Worm (Caenorhabditis elegans) whole organism, young adult: Measurements from ENCODE around the gene sri-43.
A peak's percentile ranks its signal among the peaks of the same experiment; 100 is the strongest.
"Not testable (repeated sequence)": the region's sequence is repeated elsewhere in the genome, so short reads cannot be mapped to it uniquely, and the experiment has no call there.

ENCODE experiments used
- B0019.2 ChIP-seq: fragments of 200-800 bp; sonication (Bioruptor generic); conservative IDR thresholded peaks from 2 replicates; pipeline ENCODE4 v1.3.6; 2022; ENCODE audit warnings: missing genetic modification reagents, missing genetic modification characterization, missing compliant biosample characterization
- C06A6.2 ChIP-seq: fragments of 200-800 bp; sonication (Bioruptor generic); conservative IDR thresholded peaks from 2 replicates; pipeline ENCODE4 v1.3.6; 2022; ENCODE audit warnings: missing genetic modification characterization, missing compliant biosample characterization
- D2030.7 ChIP-seq: fragments of 200-800 bp; sonication (Bioruptor generic); IDR thresholded peaks from 2 replicates; pipeline ENCODE4 v1.3.6; 2022; ENCODE audit warnings: missing genetic modification reagents, missing genetic modification characterization, missing compliant biosample characterization
- F22D6.2 ChIP-seq: sonication (generic microtip); optimal IDR thresholded peaks from 2 replicates; lab custom pipeline; 2016; ENCODE audit warnings: mild to moderate bottlenecking, missing genetic modification characterization, missing compliant biosample characterization
- F23B12.7 ChIP-seq: sonication (generic microtip); optimal IDR thresholded peaks from 2 replicates; lab custom pipeline; 2017; ENCODE audit warnings: missing genetic modification characterization, mild to moderate bottlenecking, missing compliant biosample characterization, antibody characterized with exemption, moderate library complexity; ENCODE audit not compliant: insufficient read depth
- K12H6.12 ChIP-seq: fragments of 200-800 bp; sonication (Bioruptor generic); optimal IDR thresholded peaks from 2 replicates; lab custom pipeline; 2018; ENCODE audit warnings: mild to moderate bottlenecking, missing genetic modification characterization, missing compliant biosample characterization
- T07F8.4 ChIP-seq: sonication (generic microtip); optimal IDR thresholded peaks from 2 replicates; lab custom pipeline; 2016; ENCODE audit warnings: mild to moderate bottlenecking, missing genetic modification characterization, moderate library complexity, missing compliant biosample characterization
- Y56A3A.18 ChIP-seq: fragments of 200-800 bp; sonication (Bioruptor generic); IDR thresholded peaks from 2 replicates; pipeline ENCODE4 v1.3.6; 2022; ENCODE audit warnings: missing genetic modification reagents, missing genetic modification characterization, missing compliant biosample characterization
- Y79H2A.3 ChIP-seq: fragments of 200-800 bp; sonication (Bioruptor generic); conservative IDR thresholded peaks from 2 replicates; pipeline ENCODE4 v1.3.6; 2022; ENCODE audit warnings: missing genetic modification reagents, missing genetic modification characterization, missing compliant biosample characterization
- Y95B8A.8 ChIP-seq: fragments of 200-800 bp; sonication (Bioruptor generic); IDR thresholded peaks from 2 replicates; pipeline ENCODE4 v1.3.6; 2022; ENCODE audit warnings: missing genetic modification reagents, missing genetic modification characterization, missing compliant biosample characterization
- ZK185.1 ChIP-seq: sonication (generic microtip); optimal IDR thresholded peaks from 2 replicates; lab custom pipeline; 2016; ENCODE audit warnings: mild to moderate bottlenecking, missing genetic modification characterization, missing compliant biosample characterization; ENCODE audit not compliant: poor library complexity, severe bottlenecking
- akir-1 ChIP-seq: fragments of 200-800 bp; sonication (Bioruptor generic); optimal IDR thresholded peaks from 2 replicates; lab custom pipeline; 2018; ENCODE audit warnings: mild to moderate bottlenecking, missing genetic modification characterization, moderate library complexity, missing compliant biosample characterization
- ama-1 ChIP-seq, 3 experiments: fragments of 150-350 bp in 1 of 3; sonication (generic microtip) in 2 of 3; optimal IDR thresholded peaks; 2 replicates each; lab custom pipeline; 2014 to 2018; ENCODE audit warnings: missing biosample characterization in 2 of 3, missing genetic modification characterization in 2 of 3, missing genetic modification reagents in 2 of 3
- attf-5 ChIP-seq: fragments of 200-800 bp; sonication (Bioruptor generic); optimal IDR thresholded peaks from 2 replicates; lab custom pipeline; 2018; ENCODE audit warnings: mild to moderate bottlenecking, missing genetic modification characterization, missing compliant biosample characterization
- attf-6 ChIP-seq: fragments of 200-800 bp; sonication (Bioruptor generic); IDR thresholded peaks from 2 replicates; pipeline ENCODE4 v1.3.6; 2022; ENCODE audit warnings: missing genetic modification reagents, missing genetic modification characterization, missing compliant biosample characterization
- bed-1 ChIP-seq: fragments of 200-800 bp; sonication (Bioruptor generic); IDR thresholded peaks from 2 replicates; pipeline ENCODE4 v1.3.6; 2022; ENCODE audit warnings: missing genetic modification reagents, missing genetic modification characterization, missing compliant biosample characterization
- bed-2 ChIP-seq: fragments of 200-800 bp; sonication (Bioruptor generic); IDR thresholded peaks from 2 replicates; pipeline ENCODE4 v1.3.6; 2022; ENCODE audit warnings: missing genetic modification reagents, missing genetic modification characterization, missing compliant biosample characterization
- ceh-40 ChIP-seq: fragments of 200-800 bp; sonication (Bioruptor generic); IDR thresholded peaks from 2 replicates; pipeline ENCODE4 v1.3.6; 2022; ENCODE audit warnings: missing genetic modification characterization, missing compliant biosample characterization
- ceh-91 ChIP-seq: fragments of 200-800 bp; sonication (Bioruptor generic); IDR thresholded peaks from 2 replicates; pipeline ENCODE4 v1.3.6; 2022; ENCODE audit warnings: missing genetic modification reagents, missing genetic modification characterization, missing compliant biosample characterization
- dox-1 ChIP-seq: fragments of 200-800 bp; sonication (Bioruptor generic); IDR thresholded peaks from 2 replicates; pipeline ENCODE4 v1.3.6; 2022; ENCODE audit warnings: missing genetic modification reagents, missing genetic modification characterization, missing compliant biosample characterization
- dpff-1 ChIP-seq: sonication (generic microtip); optimal IDR thresholded peaks from 2 replicates; lab custom pipeline; 2017; ENCODE audit warnings: mild to moderate bottlenecking, missing genetic modification characterization, missing compliant biosample characterization
- dpl-1 ChIP-seq: fragments of 150-350 bp; optimal IDR thresholded peaks from 2 replicates; lab custom pipeline; 2014; ENCODE audit warnings: missing biosample characterization, missing genetic modification reagents, missing genetic modification characterization
- egl-44 ChIP-seq: fragments of 200-800 bp; sonication (Bioruptor generic); IDR thresholded peaks from 2 replicates; pipeline ENCODE4 v1.3.6; 2022; ENCODE audit warnings: missing genetic modification reagents, missing genetic modification characterization, missing compliant biosample characterization
- egrh-3 ChIP-seq: fragments of 200-800 bp; sonication (Bioruptor generic); IDR thresholded peaks from 2 replicates; pipeline ENCODE4 v1.3.6; 2022; ENCODE audit warnings: missing genetic modification reagents, missing genetic modification characterization, missing compliant biosample characterization
- hlh-26 ChIP-seq: fragments of 200-800 bp; sonication (Bioruptor generic); conservative IDR thresholded peaks from 2 replicates; pipeline ENCODE4 v1.3.6; 2022; ENCODE audit warnings: missing genetic modification reagents, missing genetic modification characterization, missing compliant biosample characterization
- hmg-1.2 ChIP-seq: fragments of 200-800 bp; sonication (Bioruptor generic); IDR thresholded peaks from 2 replicates; pipeline ENCODE4 v1.3.6; 2022; ENCODE audit warnings: missing genetic modification reagents, missing genetic modification characterization, missing compliant biosample characterization
- hsf-1 ChIP-seq: fragments of 200-800 bp; sonication (Bioruptor generic); IDR thresholded peaks from 2 replicates; pipeline ENCODE4 v1.3.6; 2022; ENCODE audit warnings: missing genetic modification reagents, missing genetic modification characterization, missing compliant biosample characterization
- let-526 ChIP-seq: fragments of 200-800 bp; sonication (Bioruptor generic); IDR thresholded peaks from 2 replicates; pipeline ENCODE4 v1.3.6; 2022; ENCODE audit warnings: missing genetic modification reagents, missing genetic modification characterization, missing compliant biosample characterization
- lin-26 ChIP-seq: fragments of 200-800 bp; sonication (Bioruptor generic); IDR thresholded peaks from 2 replicates; pipeline ENCODE4 v1.3.6; 2022; ENCODE audit warnings: missing genetic modification reagents, missing genetic modification characterization, missing compliant biosample characterization
- lin-35 ChIP-seq, 3 experiments: fragments of 150-350 bp in 2 of 3; sonication (generic microtip) in 1 of 3; optimal IDR thresholded peaks; 2 replicates each; lab custom pipeline; 2014 to 2018; ENCODE audit warnings: missing biosample characterization in 3 of 3, missing genetic modification characterization in 3 of 3, missing genetic modification reagents in 3 of 3
- mxl-1 ChIP-seq: sonication (generic microtip); optimal IDR thresholded peaks from 2 replicates; lab custom pipeline; 2016; ENCODE audit warnings: missing genetic modification characterization, missing compliant biosample characterization
- nhr-90 ChIP-seq: sonication (generic microtip); optimal IDR thresholded peaks from 2 replicates; lab custom pipeline; 2016; ENCODE audit warnings: missing genotype, mild to moderate bottlenecking, missing genetic modification characterization, missing compliant biosample characterization
- sdz-38 ChIP-seq: sonication (generic microtip); optimal IDR thresholded peaks from 2 replicates; lab custom pipeline; 2016; ENCODE audit warnings: missing genotype, missing genetic modification characterization, missing compliant biosample characterization
- snpc-1.3 ChIP-seq: sonication (generic microtip); optimal IDR thresholded peaks from 2 replicates; lab custom pipeline; 2017; ENCODE audit warnings: missing genetic modification characterization, mild to moderate bottlenecking, missing compliant biosample characterization, antibody characterized with exemption, moderate library complexity, missing genotype, missing genetic modification reagents; ENCODE audit not compliant: insufficient read depth
- somi-1 ChIP-seq: fragments of 200-800 bp; sonication (Bioruptor generic); optimal IDR thresholded peaks from 2 replicates; lab custom pipeline; 2018; ENCODE audit warnings: mild to moderate bottlenecking, missing genetic modification characterization, missing compliant biosample characterization
- tlf-1 ChIP-seq: fragments of 200-800 bp; sonication (Bioruptor generic); optimal IDR thresholded peaks from 2 replicates; lab custom pipeline; 2018; ENCODE audit warnings: mild to moderate bottlenecking, missing genetic modification characterization, missing compliant biosample characterization
- unc-62 ChIP-seq: fragments of 150-350 bp; optimal IDR thresholded peaks from 2 replicates; lab custom pipeline; 2014; ENCODE audit warnings: missing biosample characterization, missing genetic modification reagents, missing genetic modification characterization
- zim-3 ChIP-seq: sonication (generic microtip); optimal IDR thresholded peaks from 2 replicates; lab custom pipeline; 2017; ENCODE audit warnings: mild to moderate bottlenecking, missing genetic modification characterization, moderate library complexity, missing compliant biosample characterization
- ztf-22 ChIP-seq: fragments of 200-800 bp; sonication (Bioruptor generic); optimal IDR thresholded peaks from 2 replicates; lab custom pipeline; 2018; ENCODE audit warnings: mild to moderate bottlenecking, missing genetic modification characterization, moderate library complexity, missing compliant biosample characterization
- ztf-25 ChIP-seq: fragments of 200-800 bp; sonication (Bioruptor generic); IDR thresholded peaks from 2 replicates; pipeline ENCODE4 v1.3.6; 2022; ENCODE audit warnings: missing genetic modification reagents, missing genetic modification characterization, missing compliant biosample characterization
- ztf-3 ChIP-seq: fragments of 200-800 bp; sonication (Bioruptor generic); optimal IDR thresholded peaks from 2 replicates; lab custom pipeline; 2018; ENCODE audit warnings: mild to moderate bottlenecking, missing genetic modification characterization, missing compliant biosample characterization

Gene sri-43

DNA sequence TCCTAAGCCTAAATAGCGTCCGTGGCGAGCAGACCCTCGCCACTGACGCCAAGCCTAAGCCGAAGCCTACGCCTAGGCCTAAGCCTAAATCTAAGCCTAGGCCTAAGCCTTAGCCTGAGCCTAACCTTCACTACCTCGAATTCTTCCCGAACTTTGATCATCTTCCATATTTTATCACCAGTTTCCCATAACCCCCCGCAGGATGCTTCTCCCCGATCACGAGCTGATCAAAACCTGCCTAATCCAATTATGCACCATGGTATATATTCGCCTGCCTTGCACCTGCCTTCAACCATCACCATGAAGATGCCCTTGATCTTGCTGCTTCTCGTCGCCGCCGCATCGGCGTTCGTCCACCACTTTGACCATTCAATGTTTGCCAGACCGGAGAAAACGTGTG is 17.7 kb downstream of the sri-43 start, which contains the start of gene ins-31:
Gene ins-31, plus strand, starts transcription at position 301 of the 400 bp plus-strand sequence.
- not testable (repeated sequence) for TF ChIP-seq F23B12.7; dpl-1 (GFP tag; lab: Kevin White, UChicago); T07F8.4 (tag; lab: Kevin White, UChicago)

DNA sequence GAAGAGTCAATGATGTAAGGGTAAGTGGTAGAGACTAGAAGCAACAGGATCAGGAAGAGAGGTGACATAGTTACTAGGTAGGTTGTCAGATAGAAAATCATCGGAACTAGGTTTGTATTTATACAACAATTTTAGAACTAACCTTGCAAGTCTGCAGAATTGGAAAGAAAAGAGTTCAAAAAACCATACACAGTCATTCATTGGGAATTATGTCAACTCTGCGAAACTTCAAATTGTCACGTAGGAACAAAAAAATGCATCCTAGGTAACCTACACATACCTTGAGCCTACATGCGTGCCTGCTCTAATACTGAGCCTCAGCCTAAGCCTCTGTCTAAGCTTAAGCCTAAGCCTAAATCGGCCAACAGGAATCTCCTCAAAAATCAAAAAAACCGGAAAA is 18.1 kb downstream of the sri-43 start, which contains the start of gene ins-19:
Gene ins-19, minus strand, starts transcription at position 101 of the 400 bp plus-strand sequence.
- no peak for TF ChIP-seq unc-62 (GFP tag; lab: Kevin White, UChicago)
- no peak for TF ChIP-seq zim-3
- TF ChIP-seq mxl-1: no peak
- no peak for TF ChIP-seq ztf-3 (GFP tag; lab: Kevin White, UChicago)
- no peak for TF ChIP-seq B0019.2 (GFP tag; lab: Robert Waterston, UW)
- no peak for TF ChIP-seq bed-2 (GFP tag; lab: Robert Waterston, UW)
- TF ChIP-seq nhr-90 (tag; lab: Kevin White, UChicago): no peak
- TF ChIP-seq bed-1 (GFP tag; lab: Robert Waterston, UW): no peak
- no peak for TF ChIP-seq ztf-25 (GFP tag; lab: Robert Waterston, UW)
- TF ChIP-seq let-526 (GFP tag; lab: Robert Waterston, UW): no peak
- no peak for TF ChIP-seq ZK185.1 (tag; lab: Kevin White, UChicago)
- no peak for TF ChIP-seq akir-1 (GFP tag; lab: Kevin White, UChicago)
- TF ChIP-seq hlh-26 (GFP tag; lab: Robert Waterston, UW): no peak
- TF ChIP-seq tlf-1 (GFP tag; lab: Kevin White, UChicago): no peak

DNA sequence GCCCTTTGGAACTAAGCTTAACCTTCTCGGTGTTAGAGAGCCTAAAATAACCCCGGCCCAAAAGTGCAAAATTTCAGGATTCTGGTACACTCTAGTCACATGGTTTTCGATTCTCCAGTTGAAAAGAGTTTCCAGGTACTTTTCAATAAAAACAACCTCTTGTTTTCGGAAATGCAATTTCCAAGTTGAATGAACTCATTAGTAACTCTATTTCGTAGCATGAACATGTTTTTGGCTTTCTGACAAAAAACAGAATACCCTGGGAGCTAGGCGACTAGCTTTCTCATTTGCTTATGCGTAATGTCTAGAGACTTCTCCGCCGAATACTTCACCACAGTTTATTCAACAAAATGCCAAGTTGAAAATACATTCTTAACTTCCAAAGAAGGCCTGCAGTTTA is 21.2 kb downstream of the sri-43 start, which contains the start of gene srh-71:
Gene srh-71, plus strand, starts transcription at position 301 of the 400 bp plus-strand sequence.
- TF ChIP-seq egl-44 (GFP tag; lab: Robert Waterston, UW): no peak
- TF ChIP-seq ceh-40 (GFP tag; lab: Robert Waterston, UW): no peak
- no peak for TF ChIP-seq ama-1 (optimal IDR thresholded peaks at IDR 0.05; lab: Kevin White, UChicago)
- TF ChIP-seq ama-1 (GFP tag; optimal IDR thresholded peaks at IDR 0.05; lab: Kevin White, UChicago): no peak
- no peak for TF ChIP-seq egrh-3 (GFP tag; lab: Robert Waterston, UW)
- TF ChIP-seq dpff-1: no peak
- TF ChIP-seq hmg-1.2: no peak
- TF ChIP-seq B0019.2 (GFP tag; lab: Robert Waterston, UW): no peak
- no peak for TF ChIP-seq C06A6.2
- TF ChIP-seq unc-62 (GFP tag; lab: Kevin White, UChicago): no peak
- no peak for TF ChIP-seq D2030.7 (GFP tag; lab: Robert Waterston, UW)
- TF ChIP-seq lin-26 (GFP tag; lab: Robert Waterston, UW): no peak
- TF ChIP-seq F22D6.2: no peak
- no peak for TF ChIP-seq somi-1 (GFP tag; lab: Kevin White, UChicago)
- TF ChIP-seq Y56A3A.18 (GFP tag; lab: Robert Waterston, UW): no peak
- TF ChIP-seq dox-1 (GFP tag; lab: Robert Waterston, UW): no peak

DNA sequence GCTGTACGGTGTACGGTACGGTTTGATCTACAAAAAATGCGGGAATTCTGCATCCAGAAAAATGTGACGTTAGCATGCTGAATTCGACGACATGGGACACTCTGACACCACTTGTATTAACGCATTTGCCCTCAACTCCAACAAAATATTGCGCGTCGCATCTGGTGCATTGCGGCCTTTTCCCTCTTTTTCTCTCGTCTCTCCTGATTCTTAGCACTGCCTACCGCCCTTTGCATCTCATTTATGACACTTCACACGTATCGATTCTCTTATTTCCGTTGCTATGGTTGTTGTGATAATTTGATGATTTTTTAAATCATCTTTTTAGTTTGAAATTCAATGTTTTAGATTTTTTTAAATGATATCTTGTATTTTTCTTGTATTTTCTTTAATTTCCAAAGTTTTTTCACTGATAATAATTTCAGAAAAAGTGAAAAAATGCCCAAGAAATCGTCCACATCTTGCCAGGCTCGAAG is 25.5 kb downstream of the sri-43 start, which contains the start of gene T10D4.6:
Gene T10D4.6, plus strand, starts transcription at position 426 of the 476 bp plus-strand sequence.
- TF ChIP-seq Y79H2A.3 (GFP tag; lab: Robert Waterston, UW) (no peak), ztf-22 (GFP tag; lab: Kevin White, UChicago) (no peak), hmg-1.2 (peak; percentile 84; the same call in 1 of the 2 replicates), ceh-91 (GFP tag; lab: Robert Waterston, UW) (no peak), snpc-1.3 (tag; lab: Kevin White, UChicago) (no peak), Y95B8A.8 (GFP tag; lab: Robert Waterston, UW) (no peak), hsf-1 (GFP tag; lab: Robert Waterston, UW) (no peak), sdz-38 (no peak), K12H6.12 (tag; lab: Kevin White, UChicago) (no peak), attf-5 (peak; percentile 83), lin-35 (GFP tag; optimal IDR thresholded peaks at IDR 0.05; lab: Kevin White, UChicago) (no peak), attf-6 (no peak)
